Worm (Caenorhabditis elegans) whole organism, L2 larva: ENCODE results near the gene nhr-117.

Experiments used
- R02D3.7 ChIP-seq: fragments of 150-350 bp; optimal IDR thresholded peaks from 2 replicates; lab custom pipeline; 2014; ENCODE audit warnings: missing biosample characterization, missing genetic modification characterization
- alr-1 ChIP-seq: fragments of 150-350 bp; optimal IDR thresholded peaks from 2 replicates; lab custom pipeline; 2014; ENCODE audit warnings: missing biosample characterization, missing genetic modification characterization
- ama-1 ChIP-seq: fragments of 150-350 bp; optimal IDR thresholded peaks from 2 replicates; lab custom pipeline; 2018; ENCODE audit warnings: inconsistent platforms
- crh-2 ChIP-seq: sonication (generic microtip); optimal IDR thresholded peaks from 2 replicates; lab custom pipeline; 2017; ENCODE audit warnings: missing biosample characterization, missing genetic modification characterization
- fos-1 ChIP-seq: fragments of 150-350 bp; optimal IDR thresholded peaks from 2 replicates; lab custom pipeline; 2014; ENCODE audit warnings: missing biosample characterization, missing genetic modification characterization
- lin-39 ChIP-seq: fragments of 150-350 bp; optimal IDR thresholded peaks from 2 replicates; lab custom pipeline; 2014; ENCODE audit warnings: missing biosample characterization, missing genetic modification reagents, missing genetic modification characterization
- lsy-2 ChIP-seq, 2 experiments: fragments of 150-350 bp in 1 of 2; sonication (generic microtip) in 1 of 2; optimal IDR thresholded peaks; 2 replicates each; lab custom pipeline; 2014 to 2017; ENCODE audit warnings: missing biosample characterization in 2 of 2, missing genetic modification characterization in 2 of 2
- nhr-129 ChIP-seq: fragments of 150-350 bp; optimal IDR thresholded peaks from 2 replicates; lab custom pipeline; 2014; ENCODE audit warnings: missing biosample characterization, missing genetic modification characterization
- nhr-25 ChIP-seq: fragments of 150-350 bp; sonication (generic microtip); optimal IDR thresholded peaks from 3 replicates; lab custom pipeline; 2014; ENCODE audit warnings: missing biosample characterization, missing genetic modification characterization
- snpc-4 ChIP-seq: fragments of 150-350 bp; optimal IDR thresholded peaks from 2 replicates; lab custom pipeline; 2014; ENCODE audit warnings: missing biosample characterization, missing genetic modification characterization
- unc-55 ChIP-seq: fragments of 150-350 bp; sonication (generic microtip); optimal IDR thresholded peaks from 3 replicates; lab custom pipeline; 2014; ENCODE audit warnings: missing biosample characterization, missing genetic modification reagents, missing genetic modification characterization
- unc-62 ChIP-seq: fragments of 150-350 bp; optimal IDR thresholded peaks from 2 replicates; lab custom pipeline; 2014; ENCODE audit warnings: missing biosample characterization, missing genetic modification reagents, missing genetic modification characterization
- ztf-4 ChIP-seq: fragments of 150-350 bp; optimal IDR thresholded peaks from 2 replicates; lab custom pipeline; 2014; ENCODE audit warnings: missing biosample characterization, missing genetic modification characterization

DNA sequence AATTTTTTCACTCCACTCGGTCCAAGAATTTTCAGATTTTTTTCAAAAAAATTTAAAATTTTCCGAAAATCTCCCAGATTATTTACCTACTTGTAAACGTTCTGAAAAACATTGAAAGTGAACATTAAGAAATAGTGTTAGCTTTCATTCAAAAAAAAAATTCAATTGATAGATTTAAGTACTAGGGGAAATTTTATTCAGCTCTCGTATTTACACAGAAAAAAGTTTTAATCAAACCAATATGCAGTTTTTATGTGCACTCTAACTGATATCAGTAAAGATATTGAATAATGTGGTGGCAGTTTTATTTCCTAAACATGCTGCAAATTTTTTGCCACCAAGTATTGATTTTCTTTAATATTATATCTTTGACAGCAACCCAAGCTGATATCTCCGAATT, 46.9 kb upstream of the nhr-117 start, which contains the start of gene irld-42:
- TF ChIP-seq R02D3.7 (tag; lab: Kevin White, UChicago), result no peak
- TF ChIP-seq snpc-4 (tag; lab: Kevin White, UChicago), result no peak
- TF ChIP-seq ama-1 (lab: Kevin White, UChicago), result no peak
- no peak for TF ChIP-seq lin-39
- TF ChIP-seq fos-1 (tag; lab: Kevin White, UChicago), result no peak
- no peak for TF ChIP-seq unc-62
- no peak for TF ChIP-seq crh-2
- TF ChIP-seq alr-1 (tag; lab: Kevin White, UChicago), result no peak
- no peak for TF ChIP-seq ztf-4
- TF ChIP-seq lsy-2 (tag; optimal IDR thresholded peaks at IDR 0.05; lab: Kevin White, UChicago), result no peak
- TF ChIP-seq unc-55 (GFP tag; lab: Kevin White, UChicago), result no peak
- TF ChIP-seq nhr-25 (tag; lab: Kevin White, UChicago), result no peak
- no peak for TF ChIP-seq nhr-129 (tag; lab: Kevin White, UChicago)
